Worm (Caenorhabditis elegans): ENCODE data around the gene C49C3.10.

DNA sequence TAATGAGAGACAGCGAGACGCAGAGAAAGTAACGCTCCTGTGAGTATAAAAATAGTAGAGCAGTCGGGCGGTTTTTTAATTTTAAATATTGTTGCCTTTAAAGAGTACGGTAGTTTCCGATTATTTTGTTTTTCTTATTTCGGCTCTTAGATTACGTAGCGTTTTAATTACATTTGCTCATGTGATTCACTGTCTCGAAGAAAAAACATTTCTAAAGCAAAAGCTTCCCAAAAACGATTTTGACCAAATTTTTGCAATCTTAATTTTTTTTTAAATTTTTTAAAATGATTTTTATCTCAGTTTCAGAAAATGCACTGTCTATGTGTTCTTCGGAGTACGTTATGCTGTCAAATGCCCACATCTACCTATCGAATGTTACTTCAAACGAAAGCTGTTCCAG lies 37.4 kb upstream of the C49C3.10 start, which contains the start of gene haf-1:
- TF ChIP-seq fkh-6 (tag; optimal IDR thresholded peaks at IDR 0.05) (no peak), ceh-14 (tag; optimal IDR thresholded peaks at IDR 0.05) (no peak), che-1 (tag; optimal IDR thresholded peaks at IDR 0.05) (no peak), unc-55 (GFP tag; optimal IDR thresholded peaks at IDR 0.05) (no peak), ttx-3 (tag; optimal IDR thresholded peaks at IDR 0.05) (no peak), nhr-11 (tag; optimal IDR thresholded peaks at IDR 0.05) (no peak), fax-1 (tag; optimal IDR thresholded peaks at IDR 0.05) (no peak), fkh-10 (GFP tag; optimal IDR thresholded peaks at IDR 0.05) (no peak), pag-3 (tag; optimal IDR thresholded peaks at IDR 0.05; ENCODE audit: borderline replicate concordance) (no peak), dmd-4 (tag; optimal IDR thresholded peaks at IDR 0.05; ENCODE audit: borderline replicate concordance) (no peak), sdc-2 (tag; optimal IDR thresholded peaks at IDR 0.05) (no peak)
